Worm (Caenorhabditis elegans): Measurements from ENCODE around the gene pph-2.

DNA sequence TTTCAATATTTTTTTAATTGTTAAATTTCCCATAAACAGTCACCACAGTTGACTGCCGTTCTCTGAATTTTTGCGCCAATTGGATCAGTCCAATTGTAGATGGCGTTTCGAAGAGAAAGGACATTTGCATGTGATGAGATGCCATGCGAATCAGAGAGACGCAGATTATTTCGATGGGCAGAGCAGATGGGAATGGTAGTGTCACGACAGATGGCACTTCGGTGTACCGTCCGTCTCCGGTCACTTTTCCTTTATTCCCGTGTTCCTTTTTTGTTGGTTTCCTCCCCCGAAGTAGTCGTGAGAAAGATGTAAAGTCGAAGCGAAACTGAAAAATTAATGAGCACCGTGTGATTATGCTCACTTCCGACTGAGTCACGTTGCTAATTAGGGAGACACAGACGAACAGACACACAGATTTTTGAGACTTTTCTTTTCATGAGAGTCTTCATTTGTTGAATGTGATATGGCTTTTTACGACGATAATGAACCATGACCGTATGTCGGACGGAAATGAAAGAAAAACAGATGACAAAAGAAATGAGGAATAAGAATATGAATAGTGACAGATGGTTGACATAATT lies 9.8 kb downstream of the pph-2 start:
- TF ChIP-seq snpc-4 (tag; optimal IDR thresholded peaks at IDR 0.05) (no peak), hpl-2 (GFP tag; optimal IDR thresholded peaks at IDR 0.05) (no peak)

Measured in whole organism, L1 larva.